Worm (Caenorhabditis elegans) whole organism, L3 larva: ENCODE measurements around the gene col-34.

Experiments
- R02D3.7 ChIP-seq: fragments of 150-350 bp; optimal IDR thresholded peaks from 2 replicates; lab custom pipeline; 2014; ENCODE audit warnings: missing biosample characterization, missing genetic modification characterization
- ceh-28 ChIP-seq: fragments of 150-350 bp; optimal IDR thresholded peaks from 2 replicates; lab custom pipeline; 2014; ENCODE audit warnings: missing biosample characterization, missing genetic modification reagents, missing genetic modification characterization
- egl-27 ChIP-seq: sonication (generic microtip); optimal IDR thresholded peaks from 4 replicates; lab custom pipeline; 2017; ENCODE audit warnings: missing biosample characterization, missing genetic modification reagents, missing genetic modification characterization
- hmg-11 ChIP-seq: sonication (generic microtip); optimal IDR thresholded peaks from 2 replicates; lab custom pipeline; 2016; ENCODE audit warnings: missing genetic modification characterization, missing compliant biosample characterization
- nfya-1 ChIP-seq: sonication (generic microtip); optimal IDR thresholded peaks from 2 replicates; lab custom pipeline; 2017; ENCODE audit warnings: missing genetic modification characterization, mild to moderate bottlenecking, missing compliant biosample characterization, antibody characterized with exemption, moderate library complexity; ENCODE audit not compliant: insufficient read depth
- nhr-11 ChIP-seq: fragments of 150-350 bp; optimal IDR thresholded peaks from 2 replicates; lab custom pipeline; 2014; ENCODE audit warnings: missing biosample characterization, missing genetic modification characterization
- nhr-12 ChIP-seq: fragments of 150-350 bp; optimal IDR thresholded peaks from 2 replicates; lab custom pipeline; 2014; ENCODE audit warnings: missing biosample characterization, missing genetic modification characterization
- nhr-23 ChIP-seq: fragments of 150-350 bp; optimal IDR thresholded peaks from 2 replicates; lab custom pipeline; 2014; ENCODE audit warnings: missing biosample characterization, missing genetic modification reagents, missing genetic modification characterization
- nhr-76 ChIP-seq: fragments of 150-350 bp; sonication (generic microtip); optimal IDR thresholded peaks from 5 replicates; lab custom pipeline; 2014; ENCODE audit warnings: missing biosample characterization, missing genetic modification characterization
- pha-4 ChIP-seq: fragments of 150-350 bp; optimal IDR thresholded peaks from 2 replicates; lab custom pipeline; 2014; ENCODE audit warnings: missing biosample characterization, missing genetic modification reagents, missing genetic modification characterization
- pqm-1 ChIP-seq: fragments of 150-350 bp; optimal IDR thresholded peaks from 2 replicates; lab custom pipeline; 2017; ENCODE audit warnings: missing biosample characterization, missing genetic modification characterization, inconsistent platforms
- unc-62 ChIP-seq: fragments of 150-350 bp; sonication (generic microtip); optimal IDR thresholded peaks from 4 replicates; lab custom pipeline; 2014; ENCODE audit warnings: missing biosample characterization, missing genetic modification reagents, missing genetic modification characterization
- ztf-4 ChIP-seq: fragments of 150-350 bp; optimal IDR thresholded peaks from 2 replicates; lab custom pipeline; 2014; ENCODE audit warnings: missing biosample characterization, missing genetic modification characterization

DNA sequence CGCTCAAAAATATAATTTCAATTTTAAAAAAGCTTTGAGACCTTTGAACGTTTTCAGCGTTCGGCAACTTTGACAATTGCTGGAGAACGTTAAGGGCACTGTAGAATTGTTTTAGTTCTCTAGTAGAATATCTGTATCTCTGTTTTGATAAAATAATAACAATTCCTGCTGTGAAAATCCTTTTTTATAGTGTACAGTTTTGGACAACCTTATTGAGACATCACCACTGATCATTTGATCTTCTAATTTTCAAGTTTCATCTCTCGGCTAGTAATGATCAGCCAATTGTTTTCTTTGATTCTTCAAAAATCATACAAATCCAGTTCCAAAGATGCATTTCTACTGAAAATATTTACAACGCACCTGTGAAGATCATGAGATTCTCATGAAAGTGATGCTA is 48.2 kb upstream of the col-34 start, which contains the start of gene F15E6.10:
- no peak for TF ChIP-seq ztf-4
- TF ChIP-seq nhr-76 (tag; lab: Kevin White, UChicago) = no peak
- TF ChIP-seq ceh-28 (tag; lab: Kevin White, UChicago) = no peak
- no peak for TF ChIP-seq R02D3.7 (tag; lab: Kevin White, UChicago)
- no peak for TF ChIP-seq hmg-11 (tag; lab: Kevin White, UChicago)
- TF ChIP-seq egl-27 = no peak
- no peak for TF ChIP-seq nhr-11
- TF ChIP-seq pha-4 = no peak
- TF ChIP-seq nhr-12 (tag; lab: Kevin White, UChicago) = no peak
- TF ChIP-seq nhr-23 (tag; lab: Kevin White, UChicago) = no peak
- no peak for TF ChIP-seq nfya-1 (tag; lab: Kevin White, UChicago)
- no peak for TF ChIP-seq unc-62 (GFP tag; lab: Kevin White, UChicago)
- TF ChIP-seq pqm-1 (tag; lab: Kevin White, UChicago) = no peak
